Fruit fly (Drosophila melanogaster) whole organism, embryonic: Measurements from ENCODE around the gene Cul5.
A peak's percentile ranks its signal among the peaks of the same experiment; 100 is the strongest.

Experiments used
- ATbp ChIP-seq: fragments of 200-800 bp; sonication (Bioruptor generic); optimal IDR thresholded peaks from 2 replicates; lab custom pipeline; 2017; ENCODE audit warnings: missing biosample characterization, mild to moderate bottlenecking, missing genetic modification characterization, missing genetic modification reagents
- Abd-B ChIP-seq: fragments of 200-800 bp; sonication (Bioruptor generic); optimal IDR thresholded peaks from 2 replicates; lab custom pipeline; 2018; ENCODE audit warnings: missing biosample characterization, mild to moderate bottlenecking, missing genetic modification characterization, moderate library complexity
- Bteb2 ChIP-seq: fragments of 200-800 bp; sonication (Bioruptor generic); optimal IDR thresholded peaks from 2 replicates; lab custom pipeline; 2016; ENCODE audit warnings: missing biosample characterization, missing genetic modification characterization
- CG10267 ChIP-seq: fragments of 200-800 bp; sonication (Bioruptor generic); optimal IDR thresholded peaks from 2 replicates; lab custom pipeline; 2018; ENCODE audit warnings: missing biosample characterization, mild to moderate bottlenecking, missing genetic modification characterization, moderate library complexity
- CG10431 ChIP-seq: fragments of 200-800 bp; sonication (Bioruptor generic); optimal IDR thresholded peaks from 3 replicates; lab custom pipeline; 2018; ENCODE audit warnings: missing biosample characterization, mild to moderate bottlenecking, missing genetic modification characterization
- CG10462 ChIP-seq: fragments of 200-800 bp; sonication (Bioruptor generic); optimal IDR thresholded peaks from 2 replicates; lab custom pipeline; 2016; ENCODE audit warnings: missing biosample characterization, missing genetic modification characterization
- CG11504 ChIP-seq: fragments of 200-800 bp; sonication (Bioruptor generic); optimal IDR thresholded peaks from 3 replicates; lab custom pipeline; 2019; ENCODE audit warnings: missing biosample characterization, mild to moderate bottlenecking, missing genetic modification characterization, moderate library complexity
- CG12104 ChIP-seq: fragments of 200-800 bp; sonication (Bioruptor generic); optimal IDR thresholded peaks from 3 replicates; lab custom pipeline; 2016; ENCODE audit warnings: missing biosample characterization, missing genetic modification characterization
- CG13296 ChIP-seq: fragments of 200-800 bp; sonication (Bioruptor generic); optimal IDR thresholded peaks from 3 replicates; lab custom pipeline; 2018; ENCODE audit warnings: missing biosample characterization, mild to moderate bottlenecking, missing genetic modification characterization
- CG13624 ChIP-seq: fragments of 200-800 bp; sonication (Bioruptor generic); optimal IDR thresholded peaks from 2 replicates; lab custom pipeline; 2016; ENCODE audit warnings: missing biosample characterization, missing genetic modification characterization
- CG13775 ChIP-seq: fragments of 200-800 bp; sonication (Bioruptor generic); optimal IDR thresholded peaks from 3 replicates; lab custom pipeline; 2017; ENCODE audit warnings: missing biosample characterization, mild to moderate bottlenecking, missing genetic modification characterization
- CG14965 ChIP-seq: fragments of 200-800 bp; sonication (Bioruptor generic); optimal IDR thresholded peaks from 2 replicates; lab custom pipeline; 2016; ENCODE audit warnings: missing biosample characterization, missing genetic modification characterization, borderline replicate concordance
- CG16863 ChIP-seq: fragments of 200-800 bp; sonication (Bioruptor generic); optimal IDR thresholded peaks from 3 replicates; lab custom pipeline; 2016; ENCODE audit warnings: missing biosample characterization, missing genetic modification characterization
- CG2678 ChIP-seq: fragments of 200-800 bp; sonication (Bioruptor generic); optimal IDR thresholded peaks from 3 replicates; lab custom pipeline; 2019; ENCODE audit warnings: missing biosample characterization, mild to moderate bottlenecking, missing genetic modification characterization, moderate library complexity
- CG30403 ChIP-seq: fragments of 200-800 bp; sonication (Bioruptor generic); optimal IDR thresholded peaks from 3 replicates; lab custom pipeline; 2016; ENCODE audit warnings: missing biosample characterization, missing genetic modification characterization
- CG31224 ChIP-seq: fragments of 200-800 bp; sonication (Bioruptor generic); IDR thresholded peaks from 2 replicates; pipeline ENCODE4 v1.3.6; 2022; ENCODE audit warnings: missing biosample characterization, missing genetic modification characterization
- CG31365 ChIP-seq: fragments of 200-800 bp; sonication (Bioruptor generic); optimal IDR thresholded peaks from 2 replicates; lab custom pipeline; 2018; ENCODE audit warnings: missing biosample characterization, mild to moderate bottlenecking, missing genetic modification characterization
- CG6254 ChIP-seq: fragments of 200-800 bp; sonication (Bioruptor generic); optimal IDR thresholded peaks from 3 replicates; lab custom pipeline; 2017; ENCODE audit warnings: mild to moderate bottlenecking, missing biosample characterization, missing genetic modification reagents, missing genetic modification characterization
- CG8281 ChIP-seq: fragments of 200-800 bp; sonication (Bioruptor generic); optimal IDR thresholded peaks from 2 replicates; lab custom pipeline; 2018; ENCODE audit warnings: missing biosample characterization, mild to moderate bottlenecking, missing genetic modification characterization, moderate library complexity
- CG8924 ChIP-seq: fragments of 200-800 bp; optimal IDR thresholded peaks from 3 replicates; lab custom pipeline; 2019; ENCODE audit warnings: missing biosample characterization, mild to moderate bottlenecking, missing genetic modification characterization, moderate library complexity
- CrebB ChIP-seq: fragments of 200-800 bp; sonication (Bioruptor generic); optimal IDR thresholded peaks from 3 replicates; lab custom pipeline; 2018; ENCODE audit warnings: missing biosample characterization, mild to moderate bottlenecking, missing genetic modification characterization
- Dad ChIP-seq: fragments of 200-800 bp; sonication (Bioruptor generic); optimal IDR thresholded peaks from 3 replicates; lab custom pipeline; 2016; ENCODE audit warnings: missing biosample characterization, missing genetic modification characterization
- ERR ChIP-seq: fragments of 200-800 bp; sonication (Bioruptor generic); optimal IDR thresholded peaks from 2 replicates; lab custom pipeline; 2016; ENCODE audit warnings: missing biosample characterization, missing genetic modification characterization
- Gug ChIP-seq: fragments of 200-800 bp; sonication (Bioruptor generic); IDR thresholded peaks from 4 replicates; pipeline ENCODE4 v1.3.6; 2022; ENCODE audit warnings: missing biosample characterization, missing genetic modification characterization
- HHEX ChIP-seq: fragments of 200-800 bp; sonication (Bioruptor generic); optimal IDR thresholded peaks from 3 replicates; lab custom pipeline; 2017; ENCODE audit warnings: missing biosample characterization, mild to moderate bottlenecking, missing genetic modification characterization, missing genetic modification reagents
- Lpt ChIP-seq: fragments of >200 bp; optimal IDR thresholded peaks from 2 replicates; lab custom pipeline; 2018; ENCODE audit warnings: missing biosample characterization, missing genetic modification characterization
- Mad ChIP-seq: fragments of 200-800 bp; sonication (Bioruptor generic); optimal IDR thresholded peaks from 2 replicates; lab custom pipeline; 2016; ENCODE audit warnings: missing biosample characterization, missing genetic modification characterization
- Oaz ChIP-seq: fragments of 200-800 bp; sonication (Bioruptor generic); IDR thresholded peaks from 2 replicates; pipeline ENCODE4 v1.3.6; 2022; ENCODE audit warnings: missing biosample characterization, missing genetic modification characterization
- Scr ChIP-seq: fragments of 200-800 bp; sonication (Bioruptor generic); IDR thresholded peaks from 2 replicates; pipeline ENCODE4 v1.3.6; 2022; ENCODE audit warnings: missing biosample characterization, missing genetic modification characterization; ENCODE audit not compliant: partially characterized antibody
- Sry-β ChIP-seq: fragments of 200-800 bp; sonication (Bioruptor generic); optimal IDR thresholded peaks from 2 replicates; lab custom pipeline; 2018; ENCODE audit warnings: missing biosample characterization, mild to moderate bottlenecking, missing genetic modification characterization, moderate library complexity
- Trl ChIP-seq, 3 experiments: fragments of >200 bp in 2 of 3; fragments of 200-800 bp in 1 of 3; sonication (Bioruptor generic) in 1 of 3; optimal IDR thresholded peaks; 2 replicates in 1 of 3; 3 replicates in 2 of 3; lab custom pipeline; 2016 to 2017; ENCODE audit warnings: missing biosample characterization in 1 of 3, missing genetic modification characterization in 1 of 3
- YL-1 ChIP-seq: fragments of 200-800 bp; sonication (Bioruptor generic); optimal IDR thresholded peaks from 3 replicates; lab custom pipeline; 2017; ENCODE audit warnings: missing biosample characterization, mild to moderate bottlenecking, missing genetic modification characterization
- bbx ChIP-seq: fragments of 200-800 bp; sonication (Bioruptor generic); IDR thresholded peaks from 2 replicates; pipeline ENCODE4 v1.3.6; 2022; ENCODE audit warnings: missing biosample characterization, missing genetic modification characterization; ENCODE audit not compliant: partially characterized antibody
- bcd ChIP-seq: fragments of 200-800 bp; sonication (Bioruptor generic); optimal IDR thresholded peaks from 2 replicates; lab custom pipeline; 2017; ENCODE audit warnings: missing biosample characterization, mild to moderate bottlenecking, missing genetic modification characterization
- chif ChIP-seq, 2 experiments: fragments of 200-800 bp; sonication (Bioruptor generic); optimal IDR thresholded peaks; 3 replicates each; lab custom pipeline; 2016; ENCODE audit warnings: missing biosample characterization in 2 of 2, missing genetic modification characterization in 2 of 2
- gfzf ChIP-seq: fragments of 200-800 bp; sonication (Bioruptor generic); optimal IDR thresholded peaks from 2 replicates; lab custom pipeline; 2016; ENCODE audit warnings: missing biosample characterization, mild to moderate bottlenecking, missing genetic modification characterization, moderate library complexity
- grn ChIP-seq: fragments of 200-800 bp; sonication (Bioruptor generic); optimal IDR thresholded peaks from 3 replicates; lab custom pipeline; 2017; ENCODE audit warnings: missing biosample characterization, missing genetic modification characterization
- jumu ChIP-seq: fragments of 200-800 bp; sonication (Bioruptor generic); optimal IDR thresholded peaks from 3 replicates; lab custom pipeline; 2016; ENCODE audit warnings: missing biosample characterization, missing genetic modification characterization
- kah ChIP-seq: fragments of 200-800 bp; sonication (Bioruptor generic); optimal IDR thresholded peaks from 2 replicates; lab custom pipeline; 2018; ENCODE audit warnings: missing biosample characterization, mild to moderate bottlenecking, missing genetic modification characterization
- luna ChIP-seq: fragments of 200-800 bp; sonication (Bioruptor generic); optimal IDR thresholded peaks from 2 replicates; lab custom pipeline; 2016; ENCODE audit warnings: missing biosample characterization, missing genetic modification characterization
- maf-S ChIP-seq: fragments of 200-800 bp; sonication (Bioruptor generic); optimal IDR thresholded peaks from 2 replicates; lab custom pipeline; 2016; ENCODE audit warnings: missing biosample characterization, missing genetic modification characterization
- mirr ChIP-seq: fragments of 200-800 bp; sonication (Bioruptor generic); optimal IDR thresholded peaks from 3 replicates; lab custom pipeline; 2018; ENCODE audit warnings: missing biosample characterization, mild to moderate bottlenecking, missing genetic modification characterization
- peb ChIP-seq: fragments of 200-800 bp; sonication (Bioruptor generic); IDR thresholded peaks from 2 replicates; pipeline ENCODE4 v1.3.6; 2022; ENCODE audit warnings: missing biosample characterization, missing genetic modification characterization
- slp2 ChIP-seq: fragments of 200-800 bp; sonication (Bioruptor generic); optimal IDR thresholded peaks from 2 replicates; lab custom pipeline; 2016; ENCODE audit warnings: missing biosample characterization, missing genetic modification characterization
- ssp ChIP-seq: fragments of 200-800 bp; sonication (Bioruptor generic); IDR thresholded peaks from 2 replicates; pipeline ENCODE4 v1.3.6; 2022; ENCODE audit warnings: missing biosample characterization, missing genetic modification characterization
- stwl ChIP-seq: fragments of 200-800 bp; sonication (Bioruptor generic); optimal IDR thresholded peaks from 3 replicates; lab custom pipeline; 2018; ENCODE audit warnings: missing biosample characterization, mild to moderate bottlenecking, missing genetic modification characterization, moderate library complexity
- tll ChIP-seq, 2 experiments: fragments of 200-800 bp in 1 of 2; fragments of >200 bp in 1 of 2; sonication (Bioruptor generic) in 1 of 2; optimal IDR thresholded peaks; 2 replicates each; lab custom pipeline; 2017 to 2019; ENCODE audit warnings: missing biosample characterization in 2 of 2, missing genetic modification characterization in 2 of 2, mild to moderate bottlenecking in 1 of 2, moderate library complexity in 1 of 2
- unpg ChIP-seq: fragments of 200-800 bp; sonication (Bioruptor generic); optimal IDR thresholded peaks from 3 replicates; lab custom pipeline; 2018; ENCODE audit warnings: missing biosample characterization, mild to moderate bottlenecking, missing genetic modification characterization, moderate library complexity

The Cul5 gene

dm6 chr3R:29063207-29063920 lies 589 bp upstream of the Cul5 start (continued):
- TF ChIP-seq kah (GFP tag; lab: Kevin White, UChicago) (peak; percentile 25), CG14965 (GFP tag; lab: Kevin White, UChicago) (no peak), maf-S (GFP tag; lab: Kevin White, UChicago) (peak; percentile 57), grn (no peak), ERR (peak; percentile 49), peb (GFP tag; lab: Robert Waterston, UW) (no peak), CG2678 (tag; lab: Kevin White, UChicago) (peak; percentile 89), bbx (GFP tag; lab: Robert Waterston, UW) (no peak), chif (GFP tag; optimal IDR thresholded peaks at IDR 0.05; lab: Kevin White, UChicago) (peak; percentile 46 to 47), CrebB (tag; lab: Kevin White, UChicago) (no peak), CG31224 (GFP tag; lab: Robert Waterston, UW) (no peak), CG13296 (peak; percentile 63), YL-1 (GFP tag; lab: Kevin White, UChicago) (peak; percentile 59), CG13624 (GFP tag; lab: Kevin White, UChicago) (peak; percentile 59), CG8281 (tag; lab: Kevin White, UChicago) (peak; percentile 44), jumu (peak; percentile 2), Abd-B (peak; percentile 73), Lpt (GFP tag; lab: Kevin White, UChicago) (no peak), CG10267 (tag; lab: Kevin White, UChicago) (peak; percentile 80), HHEX (GFP tag; lab: Kevin White, UChicago) (peak; percentile 57), CG11504 (tag; lab: Kevin White, UChicago) (peak; percentile 85), CG16863 (GFP tag; lab: Kevin White, UChicago) (peak; percentile 56), ATbp (GFP tag; lab: Kevin White, UChicago) (peak; percentile 50), CG6254 (GFP tag; lab: Kevin White, UChicago) (peak; percentile 37), Sry-β (GFP tag; lab: Kevin White, UChicago) (peak; percentile 41), CG12104 (peak; percentile 63), luna (peak; percentile 59), Oaz (no peak), slp2 (GFP tag; lab: Kevin White, UChicago) (peak; percentile 9), Gug (GFP tag; lab: Robert Waterston, UW) (peak; percentile 59; the same call in 3 of the 4 replicates), tll (GFP tag; optimal IDR thresholded peaks at IDR 0.05; lab: Kevin White, UChicago) (no peak), CG30403 (GFP tag; lab: Kevin White, UChicago) (peak; percentile 78), Dad (GFP tag; lab: Kevin White, UChicago) (peak; percentile 31), gfzf (GFP tag; lab: Kevin White, UChicago) (peak; percentile 19), CG13775 (peak; percentile 83), Mad (peak; percentile 15), CG8924 (tag; lab: Kevin White, UChicago) (peak; percentile 83), stwl (tag; lab: Kevin White, UChicago) (peak; percentile 22), ssp (GFP tag; lab: Robert Waterston, UW) (no peak), CG10431 (GFP tag; lab: Kevin White, UChicago) (peak; percentile 68), CG31365 (tag; lab: Kevin White, UChicago) (no peak), bcd (GFP tag; lab: Kevin White, UChicago) (peak; percentile 70), unpg (GFP tag; lab: Kevin White, UChicago) (peak; percentile 80), mirr (GFP tag; lab: Kevin White, UChicago) (peak; percentile 47), Bteb2 (GFP tag; lab: Kevin White, UChicago) (no peak), Trl (optimal IDR thresholded peaks at IDR 0.05; lab: Kevin White, UChicago) (no peak), Trl (GFP tag; optimal IDR thresholded peaks at IDR 0.05; lab: Kevin White, UChicago) (peak; percentile 65), Scr (GFP tag; lab: Robert Waterston, UW) (no peak), CG10462 (GFP tag; lab: Kevin White, UChicago) (peak; percentile 15)
